Worm (Caenorhabditis elegans) whole organism, L4 larva: ENCODE measurements around the gene pqn-53.

ENCODE experiments used
- F26F4.8 ChIP-seq: fragments of 200-800 bp; sonication (Bioruptor generic); conservative IDR thresholded peaks from 2 replicates; pipeline ENCODE4 v1.3.6; 2022; ENCODE audit warnings: missing genetic modification characterization, missing compliant biosample characterization
- F37D6.2 ChIP-seq: sonication (generic microtip); optimal IDR thresholded peaks from 2 replicates; lab custom pipeline; 2016; ENCODE audit warnings: mild to moderate bottlenecking, missing genetic modification characterization, missing compliant biosample characterization
- F44E2.7 ChIP-seq: fragments of 200-800 bp; sonication (Bioruptor generic); IDR thresholded peaks from 2 replicates; pipeline ENCODE4 v2.1.2; 2022; ENCODE audit warnings: missing genetic modification characterization, missing compliant biosample characterization
- F49E8.2 ChIP-seq: sonication (generic microtip); optimal IDR thresholded peaks from 2 replicates; lab custom pipeline; 2016; ENCODE audit warnings: missing compliant biosample characterization, mild to moderate bottlenecking, missing genetic modification characterization, borderline replicate concordance
- T20F7.1 ChIP-seq: fragments of 200-800 bp; sonication (Bioruptor generic); optimal IDR thresholded peaks from 2 replicates; lab custom pipeline; 2018; ENCODE audit warnings: mild to moderate bottlenecking, missing genetic modification characterization, missing compliant biosample characterization
- T26A8.4 ChIP-seq: fragments of 200-800 bp; sonication (Bioruptor generic); IDR thresholded peaks from 2 replicates; pipeline ENCODE4 v1.3.6; 2022; ENCODE audit warnings: missing genetic modification characterization, missing compliant biosample characterization
- ZK546.5 ChIP-seq, 2 experiments: sonication (generic microtip); optimal IDR thresholded peaks; 2 replicates each; lab custom pipeline; 2017; ENCODE audit warnings: missing biosample characterization in 2 of 2, missing genetic modification characterization in 2 of 2
- aly-2 ChIP-seq: sonication (generic microtip); optimal IDR thresholded peaks from 2 replicates; lab custom pipeline; 2018; ENCODE audit warnings: missing biosample characterization, missing genetic modification characterization
- arid-1 ChIP-seq: fragments of 200-800 bp; sonication (Bioruptor generic); conservative IDR thresholded peaks from 2 replicates; pipeline ENCODE4 v1.3.6; 2022; ENCODE audit warnings: missing genetic modification reagents, missing genetic modification characterization, missing compliant biosample characterization
- ceh-32 ChIP-seq: sonication (generic microtip); optimal IDR thresholded peaks from 2 replicates; lab custom pipeline; 2016; ENCODE audit warnings: mild to moderate bottlenecking, missing genetic modification characterization, missing compliant biosample characterization; ENCODE audit not compliant: poor library complexity
- ces-1 ChIP-seq: fragments of 150-350 bp; sonication (generic microtip); optimal IDR thresholded peaks from 4 replicates; lab custom pipeline; 2014; ENCODE audit warnings: missing biosample characterization, missing genetic modification reagents, missing genetic modification characterization
- cey-2 ChIP-seq: sonication (generic microtip); optimal IDR thresholded peaks from 3 replicates; lab custom pipeline; 2017; ENCODE audit warnings: missing genetic modification characterization, mild to moderate bottlenecking, missing compliant biosample characterization, antibody characterized with exemption, borderline replicate concordance; ENCODE audit not compliant: insufficient read depth
- daf-8 ChIP-seq: fragments of 200-800 bp; sonication (Bioruptor generic); IDR thresholded peaks from 2 replicates; pipeline ENCODE4 v1.3.6; 2022; ENCODE audit warnings: missing genetic modification characterization, missing compliant biosample characterization
- dmd-6 ChIP-seq: fragments of 200-800 bp; sonication (Bioruptor generic); IDR thresholded peaks from 2 replicates; pipeline ENCODE4 v1.3.6; 2022; ENCODE audit warnings: missing genetic modification reagents, missing genetic modification characterization, missing compliant biosample characterization
- dmd-8 ChIP-seq: fragments of 200-800 bp; sonication (Bioruptor generic); IDR thresholded peaks from 2 replicates; pipeline ENCODE4 v1.3.6; 2022; ENCODE audit warnings: missing genetic modification characterization, missing compliant biosample characterization
- dmd-9 ChIP-seq: fragments of 200-800 bp; sonication (Bioruptor generic); IDR thresholded peaks from 2 replicates; pipeline ENCODE4 v1.3.6; 2022; ENCODE audit warnings: missing genetic modification reagents, missing genetic modification characterization, missing compliant biosample characterization
- dpl-1 ChIP-seq: fragments of 150-350 bp; optimal IDR thresholded peaks from 2 replicates; lab custom pipeline; 2014; ENCODE audit warnings: missing biosample characterization, missing genetic modification reagents, missing genetic modification characterization
- dve-1 ChIP-seq: sonication (generic microtip); optimal IDR thresholded peaks from 2 replicates; lab custom pipeline; 2017; ENCODE audit warnings: antibody characterized with exemption, mild to moderate bottlenecking, missing genetic modification characterization, missing compliant biosample characterization; ENCODE audit not compliant: insufficient read depth
- egl-27 ChIP-seq: sonication (generic microtip); optimal IDR thresholded peaks from 3 replicates; lab custom pipeline; 2017; ENCODE audit warnings: missing biosample characterization, missing genetic modification reagents, missing genetic modification characterization
- fkh-10 ChIP-seq: fragments of 150-350 bp; optimal IDR thresholded peaks from 2 replicates; lab custom pipeline; 2014; ENCODE audit warnings: missing biosample characterization, missing genetic modification reagents, missing genetic modification characterization
- hlh-11 ChIP-seq: fragments of 200-800 bp; sonication (Bioruptor generic); optimal IDR thresholded peaks from 2 replicates; lab custom pipeline; 2018; ENCODE audit warnings: mild to moderate bottlenecking, missing genetic modification characterization, missing compliant biosample characterization
- lin-13 ChIP-seq: fragments of 150-350 bp; optimal IDR thresholded peaks from 2 replicates; lab custom pipeline; 2014; ENCODE audit warnings: missing biosample characterization, missing genetic modification reagents, missing genetic modification characterization
- lir-3 ChIP-seq: sonication (generic microtip); optimal IDR thresholded peaks from 2 replicates; lab custom pipeline; 2016; ENCODE audit warnings: mild to moderate bottlenecking, missing genetic modification characterization, missing compliant biosample characterization
- lsy-2 ChIP-seq, 2 experiments: fragments of 150-350 bp in 1 of 2; sonication (generic microtip) in 1 of 2; optimal IDR thresholded peaks; 2 replicates each; lab custom pipeline; 2014 to 2017; ENCODE audit warnings: missing biosample characterization in 2 of 2, missing genetic modification characterization in 2 of 2
- madf-5 ChIP-seq, 2 experiments: fragments of 200-800 bp; sonication (Bioruptor generic); IDR thresholded peaks; 2 replicates each; pipeline ENCODE4 v1.3.6; 2022; ENCODE audit warnings: missing compliant biosample characterization in 2 of 2, missing genetic modification characterization in 2 of 2
- mdl-1 ChIP-seq, 2 experiments: fragments of 150-350 bp in 1 of 2; sonication (generic microtip) in 1 of 2; optimal IDR thresholded peaks; 2 replicates each; lab custom pipeline; 2014 to 2017; ENCODE audit warnings: missing biosample characterization in 2 of 2, missing genetic modification characterization in 2 of 2
- mdt-29 ChIP-seq: fragments of 200-800 bp; sonication (Bioruptor generic); IDR thresholded peaks from 2 replicates; pipeline ENCODE4 v1.3.6; 2022; ENCODE audit warnings: missing genetic modification reagents, missing genetic modification characterization, missing compliant biosample characterization
- mes-2 ChIP-seq: sonication (generic microtip); optimal IDR thresholded peaks from 2 replicates; lab custom pipeline; 2016; ENCODE audit warnings: missing genotype, mild to moderate bottlenecking, missing genetic modification characterization, missing compliant biosample characterization; ENCODE audit not compliant: poor library complexity, severe bottlenecking
- mxl-2 ChIP-seq: fragments of 200-800 bp; sonication (Bioruptor generic); conservative IDR thresholded peaks from 2 replicates; pipeline ENCODE4 v1.3.6; 2022; ENCODE audit warnings: missing genetic modification reagents, missing genetic modification characterization, missing compliant biosample characterization
- nhr-10 ChIP-seq: fragments of 150-350 bp; optimal IDR thresholded peaks from 2 replicates; lab custom pipeline; 2014; ENCODE audit warnings: missing biosample characterization, missing genetic modification characterization
- nhr-102 ChIP-seq: sonication (generic microtip); optimal IDR thresholded peaks from 2 replicates; lab custom pipeline; 2016; ENCODE audit warnings: mild to moderate bottlenecking, missing genetic modification characterization, moderate library complexity, missing compliant biosample characterization
- nhr-11 ChIP-seq: fragments of 150-350 bp; optimal IDR thresholded peaks from 2 replicates; lab custom pipeline; 2014; ENCODE audit warnings: missing biosample characterization, missing genetic modification characterization
- nhr-111 ChIP-seq: fragments of 200-800 bp; sonication (Bioruptor generic); optimal IDR thresholded peaks from 2 replicates; lab custom pipeline; 2018; ENCODE audit warnings: mild to moderate bottlenecking, missing genetic modification characterization, missing compliant biosample characterization
- nhr-28 ChIP-seq: fragments of 150-350 bp; optimal IDR thresholded peaks from 2 replicates; lab custom pipeline; 2014; ENCODE audit warnings: missing biosample characterization, missing genetic modification characterization
- nhr-41 ChIP-seq: fragments of 200-800 bp; sonication (Bioruptor generic); IDR thresholded peaks from 2 replicates; pipeline ENCODE4 v1.3.6; 2022; ENCODE audit warnings: missing genetic modification reagents, missing genetic modification characterization, missing compliant biosample characterization
- nhr-42 ChIP-seq: fragments of 200-800 bp; sonication (Bioruptor generic); IDR thresholded peaks from 2 replicates; pipeline ENCODE4 v1.3.6; 2022; ENCODE audit warnings: missing genetic modification characterization, missing compliant biosample characterization
- nhr-48 ChIP-seq: sonication (generic microtip); optimal IDR thresholded peaks from 2 replicates; lab custom pipeline; 2016; ENCODE audit warnings: mild to moderate bottlenecking, missing genetic modification characterization, missing compliant biosample characterization
- nhr-6 ChIP-seq: fragments of 150-350 bp; optimal IDR thresholded peaks from 2 replicates; lab custom pipeline; 2014; ENCODE audit warnings: missing biosample characterization, missing genetic modification characterization
- nhr-77 ChIP-seq: fragments of 150-350 bp; optimal IDR thresholded peaks from 2 replicates; lab custom pipeline; 2014; ENCODE audit warnings: missing biosample characterization, missing genetic modification characterization
- php-3 ChIP-seq: fragments of 200-800 bp; sonication (Bioruptor generic); IDR thresholded peaks from 2 replicates; pipeline ENCODE4 v1.3.6; 2022; ENCODE audit warnings: missing genetic modification reagents, missing genetic modification characterization, missing compliant biosample characterization
- saeg-2 ChIP-seq: fragments of 200-800 bp; sonication (Bioruptor generic); IDR thresholded peaks from 2 replicates; pipeline ENCODE4 v1.3.6; 2022; ENCODE audit warnings: missing genetic modification reagents, missing genetic modification characterization, missing compliant biosample characterization
- set-16 ChIP-seq: fragments of 200-800 bp; sonication (Bioruptor generic); IDR thresholded peaks from 2 replicates; pipeline ENCODE4 v1.3.6; 2022; ENCODE audit warnings: missing genetic modification reagents, missing genetic modification characterization, missing compliant biosample characterization
- snpc-4 ChIP-seq: fragments of 150-350 bp; optimal IDR thresholded peaks from 2 replicates; lab custom pipeline; 2014; ENCODE audit warnings: missing biosample characterization, missing genetic modification characterization
- spr-3 ChIP-seq: fragments of 200-800 bp; sonication (Bioruptor generic); optimal IDR thresholded peaks from 2 replicates; lab custom pipeline; 2018; ENCODE audit warnings: mild to moderate bottlenecking, missing genetic modification characterization, missing compliant biosample characterization
- tag-97 ChIP-seq: fragments of 200-800 bp; sonication (Bioruptor generic); IDR thresholded peaks from 2 replicates; pipeline ENCODE4 v1.3.6; 2022; ENCODE audit warnings: missing genetic modification characterization, missing compliant biosample characterization
- unc-130 ChIP-seq: sonication (generic microtip); optimal IDR thresholded peaks from 2 replicates; lab custom pipeline; 2016; ENCODE audit warnings: missing genetic modification reagents, missing genetic modification characterization, missing compliant biosample characterization
- zag-1 ChIP-seq: fragments of 150-350 bp; optimal IDR thresholded peaks from 2 replicates; lab custom pipeline; 2014; ENCODE audit warnings: missing biosample characterization, missing genetic modification characterization
- zfp-3 ChIP-seq: fragments of 200-800 bp; sonication (Bioruptor generic); conservative IDR thresholded peaks from 2 replicates; pipeline ENCODE4 v1.3.6; 2022; ENCODE audit warnings: missing genetic modification reagents, missing genetic modification characterization, missing compliant biosample characterization
- zip-11 ChIP-seq: fragments of 200-800 bp; sonication (Bioruptor generic); IDR thresholded peaks from 2 replicates; pipeline ENCODE4 v1.3.6; 2022; ENCODE audit warnings: missing genetic modification characterization, missing compliant biosample characterization
- zip-2 ChIP-seq: fragments of 150-350 bp; optimal IDR thresholded peaks from 2 replicates; lab custom pipeline; 2014; ENCODE audit warnings: missing biosample characterization, missing genetic modification characterization
- ztf-11 ChIP-seq: fragments of 150-350 bp; optimal IDR thresholded peaks from 2 replicates; lab custom pipeline; 2014; ENCODE audit warnings: missing biosample characterization, missing genetic modification characterization
- ztf-7 ChIP-seq: fragments of 150-350 bp; optimal IDR thresholded peaks from 2 replicates; lab custom pipeline; 2014; ENCODE audit warnings: missing biosample characterization, missing genetic modification characterization

The pqn-53 gene

ce11 chrV:12065369-12065768, at the start of gene pqn-53 (continued):
- TF ChIP-seq set-16 (GFP tag; lab: Robert Waterston, UW), result no peak
- TF ChIP-seq tag-97 (GFP tag; lab: Robert Waterston, UW), result no peak
- TF ChIP-seq F37D6.2 (tag; lab: Kevin White, UChicago), result no peak
- no peak for TF ChIP-seq T26A8.4 (GFP tag; lab: Robert Waterston, UW)
- no peak for TF ChIP-seq mdt-29 (GFP tag; lab: Robert Waterston, UW)
- peak; percentile 22 for TF ChIP-seq mes-2
- TF ChIP-seq daf-8 (GFP tag; lab: Robert Waterston, UW), result no peak
- TF ChIP-seq zip-2 (tag; lab: Kevin White, UChicago), result no peak
- no peak for TF ChIP-seq T20F7.1 (GFP tag; lab: Kevin White, UChicago)
- peak; percentile 62 for TF ChIP-seq nhr-6 (tag; lab: Kevin White, UChicago)
- TF ChIP-seq nhr-102 (tag; lab: Kevin White, UChicago), result no peak
- no peak for TF ChIP-seq nhr-77 (tag; lab: Kevin White, UChicago)
- TF ChIP-seq lsy-2 (tag; optimal IDR thresholded peaks at IDR 0.05; lab: Kevin White, UChicago), result peak in 1 of 2 experiments; percentile 13
- TF ChIP-seq F26F4.8, result no peak
- TF ChIP-seq mxl-2 (GFP tag; lab: Robert Waterston, UW), result no peak
- TF ChIP-seq snpc-4, result no peak
- peak; percentile 22 for TF ChIP-seq nhr-111 (GFP tag; lab: Kevin White, UChicago)
- no peak for TF ChIP-seq cey-2 (tag; lab: Kevin White, UChicago)
- no peak for TF ChIP-seq ceh-32
- no peak for TF ChIP-seq ces-1 (GFP tag; lab: Kevin White, UChicago)
- TF ChIP-seq nhr-41 (GFP tag; lab: Robert Waterston, UW), result no peak
- TF ChIP-seq dmd-8 (GFP tag; lab: Robert Waterston, UW), result no peak
- no peak for TF ChIP-seq ztf-7
- TF ChIP-seq php-3 (GFP tag; lab: Robert Waterston, UW), result no peak
- no peak for TF ChIP-seq spr-3
- TF ChIP-seq nhr-48 (tag; lab: Kevin White, UChicago), result no peak
- TF ChIP-seq lin-13 (GFP tag; lab: Kevin White, UChicago), result no peak
- TF ChIP-seq aly-2 (tag; lab: Kevin White, UChicago), result no peak
- TF ChIP-seq fkh-10 (GFP tag; lab: Kevin White, UChicago), result no peak
- TF ChIP-seq F49E8.2 (tag; lab: Kevin White, UChicago), result no peak
- no peak for TF ChIP-seq dpl-1 (GFP tag; lab: Kevin White, UChicago)
- TF ChIP-seq ZK546.5 (tag; optimal IDR thresholded peaks at IDR 0.05; lab: Kevin White, UChicago), result no peak
- peak; percentile 30 for TF ChIP-seq nhr-11 (tag; lab: Kevin White, UChicago)
- no peak for TF ChIP-seq saeg-2
- peak; percentile 28 for TF ChIP-seq hlh-11
- TF ChIP-seq nhr-28 (tag; lab: Kevin White, UChicago), result peak; percentile 26
- TF ChIP-seq dmd-6 (GFP tag; lab: Robert Waterston, UW), result 0 out of 2 replicates have a peak, but pooled peaks have one; percentile 8
- no peak for TF ChIP-seq zag-1 (tag; lab: Kevin White, UChicago)
- no peak for TF ChIP-seq zip-11 (GFP tag; lab: Robert Waterston, UW)
- no peak for TF ChIP-seq ztf-11 (tag; lab: Kevin White, UChicago)
- TF ChIP-seq nhr-42 (GFP tag; lab: Robert Waterston, UW), result no peak
- TF ChIP-seq mdl-1 (tag; optimal IDR thresholded peaks at IDR 0.05; lab: Kevin White, UChicago), result peak in 1 of 2 experiments; percentile 59
- peak; percentile 14 for TF ChIP-seq dve-1 (tag; lab: Kevin White, UChicago)
- no peak for TF ChIP-seq dmd-9 (GFP tag; lab: Robert Waterston, UW)
- TF ChIP-seq lir-3 (tag; lab: Kevin White, UChicago), result no peak
- no peak for TF ChIP-seq nhr-10 (tag; lab: Kevin White, UChicago)
- TF ChIP-seq madf-5 (GFP tag; IDR thresholded peaks at IDR 0.05; lab: Robert Waterston, UW), result no peak
- TF ChIP-seq zfp-3 (GFP tag; lab: Robert Waterston, UW), result no peak
- 0 out of 2 replicates have a peak, but pooled peaks have one; percentile 11 for TF ChIP-seq arid-1 (GFP tag; lab: Robert Waterston, UW)
- no peak for TF ChIP-seq egl-27
- TF ChIP-seq unc-130, result no peak
- TF ChIP-seq F44E2.7, result no peak
